Worm (Caenorhabditis elegans): ENCODE results near the gene nmur-1.

Gene nmur-1

DNA sequence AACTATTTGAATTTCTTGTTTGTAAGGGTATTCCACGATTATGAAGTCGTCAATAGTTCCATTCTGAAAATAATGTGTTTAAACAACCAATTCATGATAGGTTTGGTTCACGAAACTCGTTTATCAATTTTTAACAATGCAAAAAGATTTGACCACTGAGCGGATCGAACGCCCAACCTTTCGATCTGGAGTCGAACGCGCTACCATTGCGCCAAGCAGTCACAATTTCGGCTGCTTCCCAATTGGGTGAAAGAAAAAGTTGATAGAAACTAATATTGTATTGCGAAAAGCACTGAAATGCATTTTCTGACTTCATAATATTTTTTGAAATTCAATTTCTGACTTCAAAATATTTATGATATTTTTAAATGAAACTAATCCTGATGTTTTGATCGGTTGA, 35.8 kb upstream of the nmur-1 start (continued):
- TF ChIP-seq madf-5 (GFP tag; IDR thresholded peaks at IDR 0.05) (peak in 1 of 2 experiments; percentile 63; a peak in 1 of 4 replicates), daf-19 (GFP tag; conservative IDR thresholded peaks at IDR 0.05) (0 out of 2 replicates have a peak, but pooled peaks have one; percentile 21), pqm-1 (tag; optimal IDR thresholded peaks at IDR 0.05) (no peak), nhr-42 (GFP tag; IDR thresholded peaks at IDR 0.05) (no peak), D1046.2 (GFP tag; IDR thresholded peaks at IDR 0.05) (no peak), cey-2 (tag; optimal IDR thresholded peaks at IDR 0.05; ENCODE audit: borderline replicate concordance, insufficient read depth) (no peak), hlh-11 (tag; optimal IDR thresholded peaks at IDR 0.05) (no peak), madf-9 (GFP tag; conservative IDR thresholded peaks at IDR 0.05) (0 out of 2 replicates have a peak, but pooled peaks have one; percentile 27), ama-1 (optimal IDR thresholded peaks at IDR 0.05) (no peak), ctbp-1 (GFP tag; IDR thresholded peaks at IDR 0.05) (no peak), saeg-2 (GFP tag; IDR thresholded peaks at IDR 0.05) (no peak), nhr-77 (tag; optimal IDR thresholded peaks at IDR 0.05) (no peak), dmd-8 (GFP tag; IDR thresholded peaks at IDR 0.05) (0 out of 2 replicates have a peak, but pooled peaks have one; percentile 14), lim-7 (GFP tag; IDR thresholded peaks at IDR 0.05) (peak; percentile 74), hif-1 (tag; optimal IDR thresholded peaks at IDR 0.05) (no peak), unc-62 (GFP tag; optimal IDR thresholded peaks at IDR 0.05 in 1 of 2) (no peak), unc-62 (tag; optimal IDR thresholded peaks at IDR 0.05) (no peak)

DNA sequence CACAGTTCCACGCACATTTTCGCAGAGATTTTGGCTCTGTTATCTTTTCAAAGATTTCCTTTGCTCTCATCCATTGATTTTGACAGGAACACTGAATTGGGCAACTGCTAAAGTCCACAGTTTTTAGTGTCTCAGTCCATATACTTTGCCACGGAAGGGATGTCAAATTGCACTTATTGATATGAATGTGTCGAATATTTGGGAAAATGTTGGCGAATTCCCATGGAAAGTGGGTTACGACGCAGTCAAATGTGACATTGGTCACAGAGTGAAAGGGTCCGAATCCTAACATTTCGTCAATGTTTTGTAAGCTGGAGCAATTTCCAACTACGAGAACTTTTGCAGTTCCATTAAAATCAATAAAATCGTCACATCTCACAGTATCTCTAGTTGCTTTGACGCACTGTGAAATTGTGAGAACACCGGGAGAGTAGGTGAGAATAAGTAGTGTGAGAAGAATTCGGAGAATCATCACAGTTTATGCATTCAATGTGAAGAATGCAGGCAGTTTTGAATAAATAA, 30.2 kb upstream of the nmur-1 start, which contains the start of gene trk-1:
trk-1 (minus strand) TSS at position 472 of the 522 bp plus-strand sequence.
- TF ChIP-seq aha-1 (tag) (peak; percentile 95), unc-62 (GFP tag; optimal IDR thresholded peaks at IDR 0.05 in 1 of 2) (peak in 1 of 2 experiments; percentile 80), unc-62 (tag; optimal IDR thresholded peaks at IDR 0.05) (no peak), lin-13 (GFP tag; optimal IDR thresholded peaks at IDR 0.05) (no peak)

DNA sequence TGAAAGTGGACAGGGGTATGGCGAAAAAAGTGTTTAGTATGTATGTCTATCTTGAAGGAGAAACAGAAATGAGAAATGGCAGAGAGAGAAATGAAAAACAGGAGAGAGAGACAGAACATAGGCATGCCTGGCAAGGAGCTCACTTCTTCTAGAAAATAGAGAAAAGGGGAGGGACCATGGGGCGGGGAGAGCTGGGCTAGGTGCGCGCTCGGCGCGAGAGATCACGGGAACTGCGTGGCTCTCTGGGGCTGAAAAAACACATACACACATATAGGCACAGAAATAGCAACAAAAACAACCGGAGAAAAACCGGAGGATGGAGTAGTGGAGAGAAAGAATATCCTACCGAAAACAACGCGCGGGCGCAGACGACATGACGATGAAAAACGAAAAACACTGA, 28.8 kb upstream of the nmur-1 start:
- TF ChIP-seq fkh-10 (GFP tag; optimal IDR thresholded peaks at IDR 0.05) (peak; percentile 27), ctbp-1 (GFP tag; IDR thresholded peaks at IDR 0.05) (no peak), skn-1 (tag; optimal IDR thresholded peaks at IDR 0.05) (no peak), rbr-2 (tag; optimal IDR thresholded peaks at IDR 0.05) (peak; percentile 66), hmg-1.1 (GFP tag; IDR thresholded peaks at IDR 0.05) (peak; percentile 31; the same call in 1 of the 2 replicates)

DNA sequence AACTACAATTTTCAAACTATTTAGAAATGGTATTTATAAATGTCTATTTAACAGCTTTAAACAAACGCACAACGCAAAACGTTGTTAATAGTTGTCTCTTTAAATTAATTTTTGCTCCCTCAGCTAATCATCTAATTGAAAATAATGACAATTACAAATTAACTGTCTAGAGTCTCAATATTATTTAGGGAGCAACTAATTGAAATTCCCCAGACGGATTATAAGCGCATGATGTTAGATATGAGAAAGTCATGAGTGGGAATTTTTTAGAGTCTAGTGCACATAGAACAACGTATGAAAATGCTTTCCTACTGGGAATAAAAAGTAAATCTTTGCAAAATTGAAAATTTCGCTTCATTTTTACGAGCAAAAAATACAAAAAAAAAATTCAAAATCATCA, 27.8 kb upstream of the nmur-1 start:
- no peak for TF ChIP-seq Y105C5A.15 (GFP tag; IDR thresholded peaks at IDR 0.05)
- no peak for TF ChIP-seq nhr-41 (GFP tag; IDR thresholded peaks at IDR 0.05)
- TF ChIP-seq zfp-2 (tag; optimal IDR thresholded peaks at IDR 0.05) = no peak
- peak; percentile 49 for TF ChIP-seq aha-1 (tag)
- TF ChIP-seq madf-9 (GFP tag; conservative IDR thresholded peaks at IDR 0.05) = no peak
- TF ChIP-seq php-3 (GFP tag; IDR thresholded peaks at IDR 0.05) = no peak
- no peak for TF ChIP-seq nhr-237 (tag; optimal IDR thresholded peaks at IDR 0.05)
- peak in 1 of 2 experiments; percentile 8 for TF ChIP-seq unc-62 (GFP tag; optimal IDR thresholded peaks at IDR 0.05 in 1 of 2)
- no peak for TF ChIP-seq unc-62 (tag; optimal IDR thresholded peaks at IDR 0.05)
- no peak for TF ChIP-seq gei-8 (GFP tag; optimal IDR thresholded peaks at IDR 0.05)

DNA sequence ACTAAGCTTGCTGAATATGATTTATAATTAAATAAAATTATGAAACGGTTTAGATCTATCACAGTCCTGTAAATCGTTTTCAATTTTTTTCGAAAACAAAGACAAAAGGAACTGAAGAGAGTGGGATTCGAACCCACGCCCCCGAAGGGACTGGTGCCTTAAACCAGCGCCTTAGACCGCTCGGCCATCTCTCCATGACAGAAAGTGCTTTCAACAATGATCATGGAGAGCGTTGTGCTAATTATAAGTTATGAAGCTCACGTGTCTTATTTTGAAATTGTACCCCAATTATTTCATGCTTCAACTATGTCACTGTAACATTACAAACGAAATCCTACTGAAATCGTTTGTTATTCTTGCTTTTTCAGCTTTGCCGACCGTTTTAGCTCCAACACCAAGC, 25.0 kb upstream of the nmur-1 start:
- TF ChIP-seq lim-7 (GFP tag; IDR thresholded peaks at IDR 0.05) (0 out of 2 replicates have a peak, but pooled peaks have one; percentile 35), ctbp-1 (GFP tag; IDR thresholded peaks at IDR 0.05) (0 out of 2 replicates have a peak, but pooled peaks have one; percentile 32), mdl-1 (tag; optimal IDR thresholded peaks at IDR 0.05) (no peak), pha-4 (GFP tag; IDR thresholded peaks at IDR 0.05) (peak; percentile 26; the same call in 1 of the 2 replicates), pha-4 (tag; optimal IDR thresholded peaks at IDR 0.05) (no peak), dmd-6 (GFP tag; IDR thresholded peaks at IDR 0.05) (peak; percentile 19; the same call in 1 of the 2 replicates)
